Fruit fly (Drosophila melanogaster) whole organism, embryonic: ENCODE measurements around the gene elgi.
A peak's percentile ranks its signal among the peaks of the same experiment; 100 is the strongest.

ENCODE experiments used
- Ada2b ChIP-seq: fragments of 200-800 bp; sonication (Bioruptor generic); IDR thresholded peaks from 2 replicates; pipeline ENCODE4 v1.3.6; 2022; ENCODE audit warnings: missing biosample characterization, missing genetic modification characterization
- Adf1 ChIP-seq: fragments of 200-800 bp; sonication (Bioruptor generic); IDR thresholded peaks from 2 replicates; pipeline ENCODE4 v1.3.6; 2022; ENCODE audit warnings: missing biosample characterization, missing genetic modification characterization
- CG10147 ChIP-seq: fragments of 200-800 bp; sonication (Bioruptor generic); optimal IDR thresholded peaks from 2 replicates; lab custom pipeline; 2019; ENCODE audit warnings: missing biosample characterization, mild to moderate bottlenecking, missing genetic modification characterization, moderate library complexity
- CG10431 ChIP-seq: fragments of 200-800 bp; sonication (Bioruptor generic); optimal IDR thresholded peaks from 3 replicates; lab custom pipeline; 2018; ENCODE audit warnings: missing biosample characterization, mild to moderate bottlenecking, missing genetic modification characterization
- CG11093 ChIP-seq: fragments of 200-800 bp; sonication (Bioruptor generic); IDR thresholded peaks from 3 replicates; pipeline ENCODE4 v1.3.6; 2022; ENCODE audit warnings: missing biosample characterization, missing genetic modification characterization
- CG11398 ChIP-seq: fragments of 200-800 bp; sonication (Bioruptor generic); optimal IDR thresholded peaks from 2 replicates; lab custom pipeline; 2016; ENCODE audit warnings: missing biosample characterization, missing genetic modification characterization
- CG13296 ChIP-seq: fragments of 200-800 bp; sonication (Bioruptor generic); optimal IDR thresholded peaks from 3 replicates; lab custom pipeline; 2018; ENCODE audit warnings: missing biosample characterization, mild to moderate bottlenecking, missing genetic modification characterization
- CG13624 ChIP-seq: fragments of 200-800 bp; sonication (Bioruptor generic); optimal IDR thresholded peaks from 2 replicates; lab custom pipeline; 2016; ENCODE audit warnings: missing biosample characterization, missing genetic modification characterization
- CG15011 ChIP-seq: fragments of 200-800 bp; sonication (Bioruptor generic); optimal IDR thresholded peaks from 3 replicates; lab custom pipeline; 2018; ENCODE audit warnings: missing biosample characterization, mild to moderate bottlenecking, missing genetic modification characterization
- CG15601 ChIP-seq: fragments of 200-800 bp; sonication (Bioruptor generic); optimal IDR thresholded peaks from 3 replicates; lab custom pipeline; 2019; ENCODE audit warnings: missing biosample characterization, mild to moderate bottlenecking, missing genetic modification characterization, moderate library complexity
- CG16863 ChIP-seq: fragments of 200-800 bp; sonication (Bioruptor generic); optimal IDR thresholded peaks from 3 replicates; lab custom pipeline; 2016; ENCODE audit warnings: missing biosample characterization, missing genetic modification characterization
- CG17568 ChIP-seq: fragments of 200-800 bp; sonication (Bioruptor generic); optimal IDR thresholded peaks from 2 replicates; lab custom pipeline; 2018; ENCODE audit warnings: missing biosample characterization, mild to moderate bottlenecking, missing genetic modification characterization, moderate library complexity
- CG17829 ChIP-seq: fragments of 200-800 bp; optimal IDR thresholded peaks from 2 replicates; lab custom pipeline; 2019; ENCODE audit warnings: missing biosample characterization, mild to moderate bottlenecking, missing genetic modification characterization, moderate library complexity
- CG18764 ChIP-seq: fragments of 200-800 bp; sonication (Bioruptor generic); optimal IDR thresholded peaks from 3 replicates; lab custom pipeline; 2016; ENCODE audit warnings: missing biosample characterization, missing genetic modification characterization
- CG2199 ChIP-seq: fragments of 200-800 bp; sonication (Bioruptor generic); IDR thresholded peaks from 3 replicates; pipeline ENCODE4 v1.3.6; 2022; ENCODE audit warnings: missing biosample characterization, missing genetic modification characterization
- CG33557 ChIP-seq: fragments of 200-800 bp; sonication (Bioruptor generic); optimal IDR thresholded peaks from 2 replicates; lab custom pipeline; 2019; ENCODE audit warnings: missing biosample characterization, mild to moderate bottlenecking, missing genetic modification characterization, moderate library complexity
- CG4820 ChIP-seq: fragments of 200-800 bp; sonication (Bioruptor generic); optimal IDR thresholded peaks from 3 replicates; lab custom pipeline; 2016; ENCODE audit warnings: missing biosample characterization, missing genetic modification characterization
- CG7271 ChIP-seq: fragments of 200-800 bp; sonication (Bioruptor generic); optimal IDR thresholded peaks from 2 replicates; lab custom pipeline; 2018; ENCODE audit warnings: missing biosample characterization, mild to moderate bottlenecking, missing genetic modification characterization, moderate library complexity
- CG7372 ChIP-seq: fragments of 200-800 bp; sonication (Bioruptor generic); IDR thresholded peaks from 2 replicates; pipeline ENCODE4 v1.3.6; 2022; ENCODE audit warnings: missing biosample characterization, missing genetic modification characterization
- CG7745 ChIP-seq: fragments of 200-800 bp; sonication (Bioruptor generic); optimal IDR thresholded peaks from 2 replicates; lab custom pipeline; 2018; ENCODE audit warnings: missing biosample characterization, mild to moderate bottlenecking, missing genetic modification characterization, moderate library complexity
- CG7839 ChIP-seq: fragments of 200-800 bp; sonication (Bioruptor generic); optimal IDR thresholded peaks from 3 replicates; lab custom pipeline; 2018; ENCODE audit warnings: missing biosample characterization, mild to moderate bottlenecking, missing genetic modification characterization, moderate library complexity
- CG8944 ChIP-seq: fragments of 200-800 bp; sonication (Bioruptor generic); optimal IDR thresholded peaks from 3 replicates; lab custom pipeline; 2016; ENCODE audit warnings: missing biosample characterization, missing genetic modification characterization
- CTCF ChIP-seq: fragments of 200-800 bp; sonication (Bioruptor generic); optimal IDR thresholded peaks from 2 replicates; lab custom pipeline; 2017; ENCODE audit warnings: missing biosample characterization, mild to moderate bottlenecking, missing genetic modification characterization, moderate library complexity
- Dad ChIP-seq: fragments of 200-800 bp; sonication (Bioruptor generic); optimal IDR thresholded peaks from 3 replicates; lab custom pipeline; 2016; ENCODE audit warnings: missing biosample characterization, missing genetic modification characterization
- Dek ChIP-seq: fragments of 200-800 bp; sonication (Bioruptor generic); optimal IDR thresholded peaks from 3 replicates; lab custom pipeline; 2019; ENCODE audit warnings: missing biosample characterization, mild to moderate bottlenecking, missing genetic modification characterization, moderate library complexity
- Doc2 ChIP-seq: fragments of 200-800 bp; sonication (Bioruptor generic); IDR thresholded peaks from 2 replicates; pipeline ENCODE4 v1.3.6; 2022; ENCODE audit warnings: missing biosample characterization, missing genetic modification characterization
- Hr51 ChIP-seq, 2 experiments: fragments of 200-800 bp; sonication (Bioruptor generic); optimal IDR thresholded peaks; 2 replicates in 1 of 2; 3 replicates in 1 of 2; lab custom pipeline; 2016 to 2018; ENCODE audit warnings: missing biosample characterization in 2 of 2, missing genetic modification characterization in 2 of 2, mild to moderate bottlenecking in 1 of 2, moderate library complexity in 1 of 2
- Nf-YA ChIP-seq: fragments of 200-800 bp; sonication (Bioruptor generic); IDR thresholded peaks from 2 replicates; pipeline ENCODE4 v1.3.6; 2022; ENCODE audit warnings: missing biosample characterization, missing genetic modification characterization
- NfI ChIP-seq: fragments of 200-800 bp; sonication (Bioruptor generic); optimal IDR thresholded peaks from 3 replicates; lab custom pipeline; 2018; ENCODE audit warnings: missing biosample characterization, mild to moderate bottlenecking, missing genetic modification characterization, moderate library complexity
- Opbp ChIP-seq: fragments of 200-800 bp; sonication (Bioruptor generic); IDR thresholded peaks from 3 replicates; pipeline ENCODE4 v1.3.6; 2022; ENCODE audit warnings: missing biosample characterization, missing genetic modification characterization; ENCODE audit not compliant: partially characterized antibody
- Pdp1 ChIP-seq, 2 experiments: fragments of 200-800 bp; sonication (Bioruptor generic); optimal IDR thresholded peaks; 3 replicates each; lab custom pipeline; 2016; ENCODE audit warnings: missing biosample characterization in 2 of 2, missing genetic modification characterization in 2 of 2, mild to moderate bottlenecking in 1 of 2, moderate library complexity in 1 of 2
- Rx ChIP-seq: fragments of 200-800 bp; sonication (Bioruptor generic); IDR thresholded peaks from 2 replicates; pipeline ENCODE4 v1.3.6; 2022; ENCODE audit warnings: missing biosample characterization, missing genetic modification characterization
- Six4 ChIP-seq: fragments of 200-800 bp; sonication (Bioruptor generic); optimal IDR thresholded peaks from 2 replicates; lab custom pipeline; 2016; ENCODE audit warnings: missing biosample characterization, missing genetic modification characterization
- Usf ChIP-seq: fragments of 200-800 bp; sonication (Bioruptor generic); optimal IDR thresholded peaks from 2 replicates; lab custom pipeline; 2017; ENCODE audit warnings: missing genotype, missing biosample characterization, missing genetic modification characterization
- Vsx1 ChIP-seq: fragments of 200-800 bp; sonication (Bioruptor generic); optimal IDR thresholded peaks from 2 replicates; lab custom pipeline; 2017; ENCODE audit warnings: missing biosample characterization, mild to moderate bottlenecking, missing genetic modification characterization, missing genetic modification reagents
- aop ChIP-seq: fragments of 200-800 bp; sonication (Bioruptor generic); IDR thresholded peaks from 2 replicates; pipeline ENCODE4 v1.3.6; 2022; ENCODE audit warnings: missing biosample characterization, missing genetic modification characterization
- ase ChIP-seq: fragments of 200-800 bp; sonication (Bioruptor generic); IDR thresholded peaks from 3 replicates; pipeline ENCODE4 v1.3.6; 2022; ENCODE audit warnings: missing biosample characterization, missing genetic modification characterization
- bowl ChIP-seq: fragments of 200-800 bp; sonication (Bioruptor generic); IDR thresholded peaks from 2 replicates; pipeline ENCODE4 v1.3.6; 2022; ENCODE audit warnings: missing biosample characterization, missing genetic modification characterization
- cas ChIP-seq: fragments of 200-800 bp; sonication (Bioruptor generic); IDR thresholded peaks from 2 replicates; pipeline ENCODE4 v1.3.6; 2022; ENCODE audit warnings: missing biosample characterization, missing genetic modification characterization
- eyg ChIP-seq: fragments of 200-800 bp; sonication (Bioruptor generic); optimal IDR thresholded peaks from 3 replicates; lab custom pipeline; 2016; ENCODE audit warnings: missing biosample characterization, missing genetic modification characterization
- grau ChIP-seq: fragments of 200-800 bp; optimal IDR thresholded peaks from 3 replicates; lab custom pipeline; 2019; ENCODE audit warnings: missing biosample characterization, mild to moderate bottlenecking, missing genetic modification characterization, moderate library complexity
- gt ChIP-seq: fragments of 200-800 bp; sonication (Bioruptor generic); IDR thresholded peaks from 2 replicates; pipeline ENCODE4 v1.3.6; 2022; ENCODE audit warnings: missing biosample characterization, missing genetic modification characterization
- hth ChIP-seq: fragments of >200 bp; optimal IDR thresholded peaks from 2 replicates; lab custom pipeline; 2017; ENCODE audit warnings: inconsistent platforms
- insv ChIP-seq, 2 experiments: fragments of 200-800 bp; sonication (Bioruptor generic); optimal IDR thresholded peaks; 3 replicates each; lab custom pipeline; 2016 to 2018; ENCODE audit warnings: missing biosample characterization in 2 of 2, missing genetic modification characterization in 2 of 2
- kay ChIP-seq: fragments of 200-800 bp; sonication (Bioruptor generic); optimal IDR thresholded peaks from 2 replicates; lab custom pipeline; 2016; ENCODE audit warnings: missing biosample characterization, missing genetic modification characterization
- nmo ChIP-seq: fragments of 200-800 bp; sonication (Bioruptor generic); optimal IDR thresholded peaks from 2 replicates; lab custom pipeline; 2018; ENCODE audit warnings: missing biosample characterization, mild to moderate bottlenecking, missing genetic modification characterization, moderate library complexity
- pan ChIP-seq, 4 experiments: fragments of >200 bp in 3 of 4; fragments of 200-800 bp in 1 of 4; sonication (Bioruptor generic) in 1 of 4; optimal IDR thresholded peaks in 3 of 4; IDR thresholded peaks in 1 of 4; 2 replicates each; pipeline versions ENCODE4 v1.3.6 to Lab custom; 2017 to 2022; ENCODE audit warnings: missing biosample characterization in 2 of 4, missing genetic modification characterization in 2 of 4, mixed read lengths in 1 of 4
- salm ChIP-seq: fragments of 200-800 bp; sonication (Bioruptor generic); optimal IDR thresholded peaks from 2 replicates; lab custom pipeline; 2018; ENCODE audit warnings: missing biosample characterization, mild to moderate bottlenecking, missing genetic modification characterization
- sc ChIP-seq, 3 experiments: fragments of >200 bp in 2 of 3; fragments of 200-800 bp in 1 of 3; sonication (Bioruptor generic) in 1 of 3; optimal IDR thresholded peaks; 2 replicates in 2 of 3; 3 replicates in 1 of 3; lab custom pipeline; 2017; ENCODE audit warnings: mild to moderate bottlenecking in 1 of 3, missing biosample characterization in 1 of 3, missing genetic modification characterization in 1 of 3, missing genetic modification reagents in 1 of 3
- schlank ChIP-seq: fragments of 200-800 bp; sonication (Bioruptor generic); optimal IDR thresholded peaks from 2 replicates; lab custom pipeline; 2018; ENCODE audit warnings: missing biosample characterization, mild to moderate bottlenecking, missing genetic modification characterization
- sna ChIP-seq: fragments of 200-800 bp; sonication (Bioruptor generic); IDR thresholded peaks from 2 replicates; pipeline ENCODE4 v1.3.6; 2022; ENCODE audit warnings: missing biosample characterization, missing genetic modification characterization; ENCODE audit not compliant: partially characterized antibody

The elgi gene

dm6 chr3L:15923352-15923751 lies 33.0 kb upstream of the elgi start (continued):
- TF ChIP-seq hth (lab: Kevin White, UChicago) (no peak), CG11093 (0 out of 3 replicates have a peak, but pooled peaks have one; percentile 16), CG11398 (GFP tag; lab: Kevin White, UChicago) (no peak), eyg (no peak), Dad (GFP tag; lab: Kevin White, UChicago) (no peak), CG7839 (tag; lab: Kevin White, UChicago) (peak; percentile 63), Ada2b (peak; percentile 38), Usf (no peak), cas (GFP tag; lab: Robert Waterston, UW) (0 out of 2 replicates have a peak, but pooled peaks have one; percentile 21), Nf-YA (GFP tag; lab: Robert Waterston, UW) (no peak), Adf1 (GFP tag; lab: Robert Waterston, UW) (no peak), CG18764 (GFP tag; lab: Kevin White, UChicago) (no peak), aop (no peak), Vsx1 (GFP tag; lab: Kevin White, UChicago) (no peak), Rx (GFP tag; lab: Robert Waterston, UW) (no peak), CG2199 (GFP tag; lab: Robert Waterston, UW) (no peak), CG33557 (GFP tag; lab: Kevin White, UChicago) (no peak), bowl (GFP tag; lab: Robert Waterston, UW) (no peak), CG13296 (GFP tag; lab: Kevin White, UChicago) (peak; percentile 27), schlank (tag; lab: Kevin White, UChicago) (no peak), CG15011 (GFP tag; lab: Kevin White, UChicago) (no peak), gt (no peak), CG17829 (tag; lab: Kevin White, UChicago) (peak; percentile 36), CTCF (no peak), salm (tag; lab: Kevin White, UChicago) (no peak), CG7271 (no peak), sna (GFP tag; lab: Robert Waterston, UW) (no peak), CG13624 (GFP tag; lab: Kevin White, UChicago) (no peak), grau (peak; percentile 61), CG8944 (GFP tag; lab: Kevin White, UChicago) (no peak), ase (GFP tag; lab: Robert Waterston, UW) (no peak), kay (GFP tag; lab: Kevin White, UChicago) (no peak), CG10147 (GFP tag; lab: Kevin White, UChicago) (peak; percentile 20), NfI (GFP tag; lab: Kevin White, UChicago) (peak; percentile 35), CG7372 (no peak), pan (optimal IDR thresholded peaks at IDR 0.05; lab: Kevin White, UChicago) (no peak), pan (GFP tag; optimal IDR thresholded peaks at IDR 0.05 in 1 of 2, IDR thresholded peaks at IDR 0.05 in 1 of 2) (peak in 1 of 2 experiments; percentile 32), Opbp (GFP tag; lab: Robert Waterston, UW) (no peak), Doc2 (GFP tag; lab: Robert Waterston, UW) (no peak), CG10431 (GFP tag; lab: Kevin White, UChicago) (no peak), Hr51 (GFP tag; optimal IDR thresholded peaks at IDR 0.05; lab: Kevin White, UChicago) (peak in 1 of 2 experiments; percentile 61), Six4 (GFP tag; lab: Kevin White, UChicago) (no peak), Dek (tag; lab: Kevin White, UChicago) (peak; percentile 35), CG16863 (GFP tag; lab: Kevin White, UChicago) (no peak), CG7745 (no peak), sc (optimal IDR thresholded peaks at IDR 0.05; lab: Kevin White, UChicago) (no peak), sc (GFP tag; optimal IDR thresholded peaks at IDR 0.05; lab: Kevin White, UChicago) (no peak), CG4820 (GFP tag; lab: Kevin White, UChicago) (peak; percentile 9), Pdp1 (GFP tag; optimal IDR thresholded peaks at IDR 0.05; lab: Kevin White, UChicago) (no peak), nmo (GFP tag; lab: Kevin White, UChicago) (peak; percentile 22), CG15601 (peak; percentile 32), CG17568 (GFP tag; lab: Kevin White, UChicago) (no peak), insv (GFP tag; optimal IDR thresholded peaks at IDR 0.05; lab: Kevin White, UChicago) (no peak)
